Worm (Caenorhabditis elegans): Measurements from ENCODE around the gene gad-1.

gad-1 gene

ce11 chrV:6427433-6427832 is 5.9 kb downstream of the gad-1 start (continued):
- TF ChIP-seq ces-1 (GFP tag; optimal IDR thresholded peaks at IDR 0.05) (no peak), mep-1 (tag; optimal IDR thresholded peaks at IDR 0.05) (peak; percentile 23), nhr-20 (tag; optimal IDR thresholded peaks at IDR 0.05) (peak; percentile 52), nhr-77 (tag; optimal IDR thresholded peaks at IDR 0.05) (no peak), dsc-1 (tag; optimal IDR thresholded peaks at IDR 0.05) (peak; percentile 12)

- TF ChIP-seq lir-3 (tag; optimal IDR thresholded peaks at IDR 0.05; ENCODE audit: poor library complexity) (no peak), grh-1 (GFP tag; IDR thresholded peaks at IDR 0.05) (peak; percentile 27; the same call in 1 of the 2 replicates)
Observed at ce11 chrV:6426843-6427242, 6.5 kb downstream of the gad-1 start, which contains the start of gene atp-4. Gene atp-4, minus strand, starts transcription at chrV:6427112.

ce11 chrV:6425927-6426326 is 7.4 kb downstream of the gad-1 start, which contains the start of gene T05H4.11:
Gene T05H4.11, minus strand, starts transcription at chrV:6426261.
- TF ChIP-seq efl-1 (optimal IDR thresholded peaks at IDR 0.05) = peak in 1 of 2 experiments; percentile 18
- TF ChIP-seq efl-1 (GFP tag; optimal IDR thresholded peaks at IDR 0.05 in 1 of 2) = no peak
- TF ChIP-seq fkh-4 (tag; optimal IDR thresholded peaks at IDR 0.05; ENCODE audit: borderline replicate concordance) = no peak
- no peak for TF ChIP-seq ceh-82 (tag; optimal IDR thresholded peaks at IDR 0.05)
- TF ChIP-seq nhr-85 (tag) = peak; percentile 31
- no peak for TF ChIP-seq hlh-17 (GFP tag; optimal IDR thresholded peaks at IDR 0.05; ENCODE audit: borderline replicate concordance)
- no peak for TF ChIP-seq fos-1 (tag; optimal IDR thresholded peaks at IDR 0.05)
- peak; percentile 14 for TF ChIP-seq ama-1 (optimal IDR thresholded peaks at IDR 0.05)
- no peak for TF ChIP-seq elt-2 (tag; optimal IDR thresholded peaks at IDR 0.05)
- no peak for TF ChIP-seq lir-3 (tag; optimal IDR thresholded peaks at IDR 0.05; ENCODE audit: poor library complexity)
- no peak for TF ChIP-seq blmp-1 (tag; optimal IDR thresholded peaks at IDR 0.05)
- TF ChIP-seq nhr-71 (tag; optimal IDR thresholded peaks at IDR 0.05) = peak; percentile 37
- no peak for TF ChIP-seq ces-1 (GFP tag; optimal IDR thresholded peaks at IDR 0.05)
- TF ChIP-seq mdl-1 (tag; optimal IDR thresholded peaks at IDR 0.05) = no peak
- no peak for TF ChIP-seq ztf-11 (tag; optimal IDR thresholded peaks at IDR 0.05)
- no peak for TF ChIP-seq sptf-1 (tag; optimal IDR thresholded peaks at IDR 0.05)
- no peak for TF ChIP-seq aha-1 (tag; optimal IDR thresholded peaks at IDR 0.05)
- TF ChIP-seq skn-1 (tag; optimal IDR thresholded peaks at IDR 0.05) = no peak
- no peak for TF ChIP-seq C04F5.9 (tag; optimal IDR thresholded peaks at IDR 0.05)
- no peak for TF ChIP-seq rnt-1 (tag; optimal IDR thresholded peaks at IDR 0.05)
- TF ChIP-seq unc-62 (GFP tag; optimal IDR thresholded peaks at IDR 0.05) = no peak
- no peak for TF ChIP-seq pax-3 (tag; optimal IDR thresholded peaks at IDR 0.05)

ce11 chrV:6424055-6424454 is 9.2 kb downstream of the gad-1 start, which contains the start of gene urb-1:
Gene urb-1, minus strand, starts transcription at chrV:6424155.
- TF ChIP-seq jun-1 (tag; optimal IDR thresholded peaks at IDR 0.05) (no peak), nhr-12 (tag; optimal IDR thresholded peaks at IDR 0.05) (no peak), rnt-1 (tag; optimal IDR thresholded peaks at IDR 0.05) (no peak), lin-39 (tag; optimal IDR thresholded peaks at IDR 0.05) (no peak), efl-1 (optimal IDR thresholded peaks at IDR 0.05) (no peak), efl-1 (GFP tag; optimal IDR thresholded peaks at IDR 0.05 in 1 of 2) (no peak), fkh-10 (GFP tag; optimal IDR thresholded peaks at IDR 0.05) (no peak), vab-15 (tag; optimal IDR thresholded peaks at IDR 0.05) (no peak), nhr-84 (tag; optimal IDR thresholded peaks at IDR 0.05) (no peak), lin-15B (tag; optimal IDR thresholded peaks at IDR 0.05) (no peak), ces-1 (GFP tag; optimal IDR thresholded peaks at IDR 0.05) (no peak), ama-1 (optimal IDR thresholded peaks at IDR 0.05) (no peak), unc-130 (tag; optimal IDR thresholded peaks at IDR 0.05) (no peak), ets-5 (GFP tag; IDR thresholded peaks at IDR 0.05) (no peak), pax-3 (tag; optimal IDR thresholded peaks at IDR 0.05) (no peak), irx-1 (tag; optimal IDR thresholded peaks at IDR 0.05) (no peak), dpl-1 (GFP tag; optimal IDR thresholded peaks at IDR 0.05) (no peak), sup-37 (GFP tag; optimal IDR thresholded peaks at IDR 0.05) (no peak)
